Worm (Caenorhabditis elegans): ENCODE data around the gene ceh-30.
A peak's percentile ranks its signal among the peaks of the same experiment; 100 is the strongest.

ceh-30 gene

ce11 chrX:3099832-3100231 is 36.5 kb downstream of the ceh-30 start, which contains the start of gene sec-3 (continued):
- TF ChIP-seq bed-2 (GFP tag; IDR thresholded peaks at IDR 0.05) = no peak
- peak; percentile 77; the same call in 1 of the 2 replicates for TF ChIP-seq K11D2.4 (GFP tag; IDR thresholded peaks at IDR 0.05)
- 0 out of 2 replicates have a peak, but pooled peaks have one; percentile 34 for TF ChIP-seq zfh-2 (GFP tag; conservative IDR thresholded peaks at IDR 0.05)
- TF ChIP-seq Y53G8AR.9 (GFP tag; conservative IDR thresholded peaks at IDR 0.05) = peak; percentile 79; the same call in 1 of the 2 replicates
- no peak for TF ChIP-seq madf-8 (GFP tag; conservative IDR thresholded peaks at IDR 0.05)
- no peak for TF ChIP-seq aptf-2 (GFP tag; conservative IDR thresholded peaks at IDR 0.05)
- TF ChIP-seq F49E8.2 (tag; optimal IDR thresholded peaks at IDR 0.05; ENCODE audit: insufficient read depth) = no peak
- TF ChIP-seq F22D6.2 (tag; optimal IDR thresholded peaks at IDR 0.05) = peak; percentile 42
- TF ChIP-seq lin-26 (GFP tag; IDR thresholded peaks at IDR 0.05) = peak; percentile 23; the same call in 1 of the 2 replicates
- TF ChIP-seq bed-1 (GFP tag; IDR thresholded peaks at IDR 0.05) = no peak
- peak; percentile 3 for TF ChIP-seq ztf-22 (GFP tag; optimal IDR thresholded peaks at IDR 0.05)
- no peak for TF ChIP-seq nfya-2 (GFP tag; IDR thresholded peaks at IDR 0.05)
- peak; percentile 82 for TF ChIP-seq mcd-1 (GFP tag; IDR thresholded peaks at IDR 0.05)
- no peak for TF ChIP-seq ccch-3 (GFP tag; optimal IDR thresholded peaks at IDR 0.05)
- TF ChIP-seq F23B12.7 (tag; optimal IDR thresholded peaks at IDR 0.05; ENCODE audit: insufficient read depth) = peak; percentile 76
- peak; percentile 98 for TF ChIP-seq ztf-18 (tag; optimal IDR thresholded peaks at IDR 0.05)
- peak; percentile 63 for TF ChIP-seq chd-7 (tag; optimal IDR thresholded peaks at IDR 0.05)
- TF ChIP-seq Y56A3A.18 (GFP tag; IDR thresholded peaks at IDR 0.05) = no peak
- no peak for TF ChIP-seq ama-1 (optimal IDR thresholded peaks at IDR 0.05)
- TF ChIP-seq ama-1 (GFP tag; optimal IDR thresholded peaks at IDR 0.05) = no peak
- peak; percentile 21 for TF ChIP-seq ceh-27 (GFP tag; optimal IDR thresholded peaks at IDR 0.05)
- no peak for TF ChIP-seq rcor-1 (GFP tag; IDR thresholded peaks at IDR 0.05)
- no peak for TF ChIP-seq nhr-179 (tag; optimal IDR thresholded peaks at IDR 0.05)
- TF ChIP-seq B0035.1 (tag; optimal IDR thresholded peaks at IDR 0.05) = no peak
- peak; percentile 52 for TF ChIP-seq madf-10 (tag; optimal IDR thresholded peaks at IDR 0.05)
- TF ChIP-seq nhr-80 (tag; optimal IDR thresholded peaks at IDR 0.05) = peak; percentile 93
- TF ChIP-seq nhr-90 (tag; optimal IDR thresholded peaks at IDR 0.05) = peak; percentile 31
- no peak for TF ChIP-seq Y53F4B.3 (GFP tag; IDR thresholded peaks at IDR 0.05)
- no peak for TF ChIP-seq C17E4.6 (GFP tag; IDR thresholded peaks at IDR 0.05)
- no peak for TF ChIP-seq F33H1.4 (GFP tag; IDR thresholded peaks at IDR 0.05)
- peak; percentile 55; the same call in 1 of the 2 replicates for TF ChIP-seq hmg-20 (GFP tag; IDR thresholded peaks at IDR 0.05)
- no peak for TF ChIP-seq hsf-1 (GFP tag; IDR thresholded peaks at IDR 0.05)
- no peak for TF ChIP-seq snpc-1.1 (tag; optimal IDR thresholded peaks at IDR 0.05; ENCODE audit: insufficient read depth)
- TF ChIP-seq Y67H2A.10 (GFP tag; conservative IDR thresholded peaks at IDR 0.05) = no peak
- TF ChIP-seq Y79H2A.3 (GFP tag; conservative IDR thresholded peaks at IDR 0.05) = no peak
- TF ChIP-seq C06A6.2 (GFP tag; conservative IDR thresholded peaks at IDR 0.05) = peak; percentile 28; the same call in 1 of the 2 replicates
- no peak for TF ChIP-seq sptf-2 (GFP tag; optimal IDR thresholded peaks at IDR 0.05)
- no peak for TF ChIP-seq ceh-58 (GFP tag; IDR thresholded peaks at IDR 0.05)
- TF ChIP-seq nfya-1 (tag; optimal IDR thresholded peaks at IDR 0.05; ENCODE audit: borderline replicate concordance, insufficient read depth) = no peak
- TF ChIP-seq let-526 (GFP tag; IDR thresholded peaks at IDR 0.05) = 0 out of 2 replicates have a peak, but pooled peaks have one; percentile 12
- peak in 1 of 3 experiments; percentile 85 for TF ChIP-seq lin-35 (GFP tag; optimal IDR thresholded peaks at IDR 0.05)
- TF ChIP-seq snpc-4 (GFP tag; optimal IDR thresholded peaks at IDR 0.05) = no peak
- TF ChIP-seq snpc-4 (tag; optimal IDR thresholded peaks at IDR 0.05) = peak in 3 of 4 experiments; percentile 47 to 72 (median 65)
- peak; percentile 52 for TF ChIP-seq tbp1 (GFP tag; optimal IDR thresholded peaks at IDR 0.05)
- TF ChIP-seq ztf-3 (GFP tag; optimal IDR thresholded peaks at IDR 0.05) = no peak
- TF ChIP-seq dpl-1 (GFP tag; optimal IDR thresholded peaks at IDR 0.05) = peak; percentile 14
- peak; percentile 84 for TF ChIP-seq attf-5 (GFP tag; optimal IDR thresholded peaks at IDR 0.05)
- TF ChIP-seq die-1 (tag; optimal IDR thresholded peaks at IDR 0.05) = no peak
- no peak for TF ChIP-seq sea-2 (GFP tag; IDR thresholded peaks at IDR 0.05)

Data from whole organism, young adult.